ENCODE assay signal across 4 fruit fly cellular contexts in the genomic region with DNA sequence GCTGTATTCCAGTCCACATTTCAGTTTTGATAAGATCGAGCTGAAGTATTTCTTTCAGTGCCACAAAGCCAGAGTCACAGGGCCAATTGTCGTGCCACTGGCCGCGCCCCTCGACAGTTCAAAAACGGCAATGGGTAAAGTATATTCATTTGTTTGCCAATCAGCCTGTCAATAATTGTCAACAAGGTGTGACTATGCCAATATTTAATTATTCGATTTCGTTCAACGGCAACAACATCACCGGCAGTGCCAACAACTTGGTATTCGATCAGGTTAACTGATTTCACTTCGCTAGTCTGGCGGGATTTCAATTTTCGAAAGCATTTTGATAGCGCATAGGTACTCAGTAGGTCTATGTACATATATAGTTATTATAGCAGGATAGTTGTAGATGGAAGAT.
TF ChIP-seq lines count a peak whose summit lies in the region.

No protein-coding gene starts in this region.

- no peak for TF ChIP-seq CTCF in whole organism, embryonic (GFP tag; optimal IDR thresholded peaks at IDR 0.05; lab: Kevin White, UChicago)

TF ChIP-seq in whole organism, adult, 20 proteins besides CTCF, POLR2A, EP300 and RAD21:
- no peak for TF ChIP-seq Hr96 (GFP tag; optimal IDR thresholded peaks at IDR 0.05; lab: Kevin White, UChicago)
- TF ChIP-seq ovo (GFP tag; optimal IDR thresholded peaks at IDR 0.05; lab: Kevin White, UChicago): peak; percentile 23
- TF ChIP-seq CG7101 (tag; optimal IDR thresholded peaks at IDR 0.05; lab: Kevin White, UChicago): peak; percentile 18
TF ChIP-seq in whole organism, adult: peak in this region for 2.

TF ChIP-seq in whole organism, embryonic, 481 proteins besides CTCF, POLR2A, EP300 and RAD21 (continues in another document):
- TF ChIP-seq CG10209 (GFP tag; optimal IDR thresholded peaks at IDR 0.05; lab: Kevin White, UChicago) (peak; percentile 28), CG43689 (GFP tag; IDR thresholded peaks at IDR 0.05; lab: Robert Waterston, UW) (0 out of 2 replicates have a peak, but pooled peaks have one; percentile 8), CG11504 (tag; optimal IDR thresholded peaks at IDR 0.05; lab: Kevin White, UChicago) (peak; percentile 6), sob (GFP tag; IDR thresholded peaks at IDR 0.05; lab: Robert Waterston, UW) (0 out of 2 replicates have a peak, but pooled peaks have one; percentile 21), hth (optimal IDR thresholded peaks at IDR 0.05; lab: Kevin White, UChicago) (no peak), seq (GFP tag; IDR thresholded peaks at IDR 0.05; lab: Robert Waterston, UW) (peak; percentile 43; the same call in 1 of the 2 replicates), CG9817 (tag; optimal IDR thresholded peaks at IDR 0.05; lab: Kevin White, UChicago) (peak; percentile 9), CG7928 (GFP tag; optimal IDR thresholded peaks at IDR 0.05; lab: Kevin White, UChicago) (no peak), ham (GFP tag; IDR thresholded peaks at IDR 0.05; lab: Robert Waterston, UW) (no peak), tgo (GFP tag; IDR thresholded peaks at IDR 0.05; lab: Robert Waterston, UW) (0 out of 3 replicates have a peak, but pooled peaks have one; percentile 15), CG14860 (GFP tag; IDR thresholded peaks at IDR 0.05; lab: Robert Waterston, UW; ENCODE audit: partially characterized antibody) (no peak), sens (GFP tag; lab: Kevin White, UChicago) (peak; percentile 66), CG17359 (tag; optimal IDR thresholded peaks at IDR 0.05; lab: Kevin White, UChicago) (peak; percentile 26), CG14441 (GFP tag; IDR thresholded peaks at IDR 0.05; lab: Robert Waterston, UW) (0 out of 2 replicates have a peak, but pooled peaks have one; percentile 19), mirr (GFP tag; optimal IDR thresholded peaks at IDR 0.05; lab: Kevin White, UChicago) (peak; percentile 51), hkb (optimal IDR thresholded peaks at IDR 0.05; lab: Kevin White, UChicago) (no peak), hkb (GFP tag; IDR thresholded peaks at IDR 0.05; lab: Robert Waterston, UW) (peak; percentile 41; the same call in 1 of the 2 replicates), CG15601 (tag; optimal IDR thresholded peaks at IDR 0.05; lab: Kevin White, UChicago) (no peak), CrebB (tag; optimal IDR thresholded peaks at IDR 0.05; lab: Kevin White, UChicago) (peak; percentile 12), CG18599 (GFP tag; optimal IDR thresholded peaks at IDR 0.05; lab: Kevin White, UChicago) (peak; percentile 24), Meics (GFP tag; optimal IDR thresholded peaks at IDR 0.05; lab: Kevin White, UChicago) (peak; percentile 29), E2f2 (GFP tag; IDR thresholded peaks at IDR 0.05; lab: Robert Waterston, UW) (peak; percentile 27), ATbp (GFP tag; optimal IDR thresholded peaks at IDR 0.05; lab: Kevin White, UChicago) (peak; percentile 38), fd64A (GFP tag; optimal IDR thresholded peaks at IDR 0.05; lab: Kevin White, UChicago) (no peak), Atf6 (GFP tag; IDR thresholded peaks at IDR 0.05; lab: Robert Waterston, UW) (0 out of 2 replicates have a peak, but pooled peaks have one; percentile 27), schlank (tag; optimal IDR thresholded peaks at IDR 0.05; lab: Kevin White, UChicago) (peak; percentile 11)

TF ChIP-seq in whole organism, prepupa, 60 proteins besides CTCF, POLR2A, EP300 and RAD21:
- TF ChIP-seq Sox102F (GFP tag; optimal IDR thresholded peaks at IDR 0.05; lab: Kevin White, UChicago) (no peak), CG10631 (GFP tag; optimal IDR thresholded peaks at IDR 0.05; lab: Kevin White, UChicago) (peak; percentile 11), CG10669 (GFP tag; optimal IDR thresholded peaks at IDR 0.05; lab: Kevin White, UChicago) (peak; percentile 8), dsx (GFP tag; optimal IDR thresholded peaks at IDR 0.05; lab: Kevin White, UChicago; ENCODE audit: poor library complexity, severe bottlenecking) (no peak), CG3919 (GFP tag; optimal IDR thresholded peaks at IDR 0.05; lab: Kevin White, UChicago) (peak; percentile 14), fd59A (GFP tag; optimal IDR thresholded peaks at IDR 0.05; lab: Kevin White, UChicago) (no peak), CG6163 (GFP tag; IDR thresholded peaks at IDR 0.05; lab: Robert Waterston, UW) (peak; percentile 39; the same call in 1 of the 3 replicates), fkh (GFP tag; optimal IDR thresholded peaks at IDR 0.05; lab: Kevin White, UChicago) (peak; percentile 65), CG8632 (GFP tag; optimal IDR thresholded peaks at IDR 0.05; lab: Kevin White, UChicago) (peak; percentile 4), CG6792 (GFP tag; optimal IDR thresholded peaks at IDR 0.05; lab: Kevin White, UChicago) (no peak), dac (GFP tag; optimal IDR thresholded peaks at IDR 0.05; lab: Kevin White, UChicago) (no peak)

TF ChIP-seq in whole organism, wandering third instar larva, 38 proteins besides CTCF, POLR2A, EP300 and RAD21:
- TF ChIP-seq brk (GFP tag; optimal IDR thresholded peaks at IDR 0.05; lab: Kevin White, UChicago) (no peak), h (GFP tag; optimal IDR thresholded peaks at IDR 0.05; lab: Kevin White, UChicago) (peak; percentile 17), CG9705 (GFP tag; optimal IDR thresholded peaks at IDR 0.05; lab: Kevin White, UChicago) (no peak), dsf (GFP tag; optimal IDR thresholded peaks at IDR 0.05; lab: Kevin White, UChicago; ENCODE audit: borderline replicate concordance) (no peak), Hnf4 (GFP tag; optimal IDR thresholded peaks at IDR 0.05; lab: Kevin White, UChicago) (no peak), rgr (GFP tag; optimal IDR thresholded peaks at IDR 0.05; lab: Kevin White, UChicago) (peak; percentile 18)
